Worm (Caenorhabditis elegans) whole organism, mixed stage, embryonic: ENCODE results near the gene ZK938.3.

ENCODE experiments used
- ceh-39 ChIP-seq: fragments of 150-350 bp; optimal IDR thresholded peaks from 2 replicates; lab custom pipeline; 2014; ENCODE audit warnings: missing biosample characterization, missing genetic modification characterization
- lsy-2 ChIP-seq: fragments of 150-350 bp; optimal IDR thresholded peaks from 2 replicates; lab custom pipeline; 2014; ENCODE audit warnings: missing biosample characterization, missing genetic modification characterization
- unc-39 ChIP-seq: fragments of 150-350 bp; optimal IDR thresholded peaks from 2 replicates; lab custom pipeline; 2014; ENCODE audit warnings: missing biosample characterization, missing genetic modification characterization

DNA sequence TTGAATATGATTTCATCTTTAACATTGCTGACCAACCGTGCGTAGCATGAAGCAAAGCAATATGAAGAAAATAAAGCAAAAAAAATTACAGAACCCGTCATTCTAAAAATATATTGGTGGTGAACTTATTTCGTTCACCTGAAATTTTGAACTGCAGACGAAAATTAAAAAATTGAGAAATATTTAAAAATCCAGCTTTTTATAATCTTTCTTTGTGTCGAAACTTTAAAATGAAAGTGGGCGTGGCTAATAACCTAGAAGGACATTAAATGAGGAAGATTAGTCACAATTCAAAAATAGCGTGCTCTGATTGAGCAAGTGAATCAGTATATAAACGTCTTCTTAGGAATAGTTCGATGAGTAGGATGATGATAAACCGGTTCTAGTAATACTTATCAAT lies 15.7 kb upstream of the ZK938.3 start, which contains the start of gene old-2:
- TF ChIP-seq unc-39 (tag; lab: Kevin White, UChicago) (no peak), lsy-2 (tag; lab: Kevin White, UChicago) (no peak), ceh-39 (tag; lab: Kevin White, UChicago) (no peak)
